Worm (Caenorhabditis elegans): ENCODE data around the gene C34D10.1.
A peak's percentile ranks its signal among the peaks of the same experiment; 100 is the strongest.

ce11 chrX:8078374-8078773 lies 49.1 kb downstream of the C34D10.1 start:
- TF ChIP-seq dmd-6 (GFP tag; IDR thresholded peaks at IDR 0.05) (peak; percentile 29; the same call in 1 of the 2 replicates), mep-1 (tag; optimal IDR thresholded peaks at IDR 0.05) (no peak), nhr-76 (tag; optimal IDR thresholded peaks at IDR 0.05) (no peak), fkh-10 (GFP tag; optimal IDR thresholded peaks at IDR 0.05) (no peak), pha-4 (GFP tag; IDR thresholded peaks at IDR 0.05) (no peak), pha-4 (tag; optimal IDR thresholded peaks at IDR 0.05) (no peak), ceh-82 (tag; optimal IDR thresholded peaks at IDR 0.05) (no peak), zfp-3 (GFP tag; conservative IDR thresholded peaks at IDR 0.05) (no peak), skn-1 (tag; optimal IDR thresholded peaks at IDR 0.05) (no peak), ceh-32 (tag; optimal IDR thresholded peaks at IDR 0.05; ENCODE audit: poor library complexity) (no peak), T26A8.4 (GFP tag; IDR thresholded peaks at IDR 0.05) (no peak)
